Worm (Caenorhabditis elegans): ENCODE results near the gene tcer-1.
"Not testable (repeated sequence)": the region's sequence is repeated elsewhere in the genome, so short reads cannot be mapped to it uniquely, and the experiment has no call there.

tcer-1 gene

ce11 chrII:7053001-7053400 is 3.1 kb upstream of the tcer-1 start, which contains the start of gene ZK1127.13:
ZK1127.13 (plus strand) TSS chrII:7053301.
- no peak for TF ChIP-seq spr-1 (tag; optimal IDR thresholded peaks at IDR 0.05)
- TF ChIP-seq daf-8 (GFP tag; IDR thresholded peaks at IDR 0.05) = no peak
- TF ChIP-seq saeg-2 (GFP tag; IDR thresholded peaks at IDR 0.05) = no peak
- TF ChIP-seq daf-16 (GFP tag; optimal IDR thresholded peaks at IDR 0.05) = no peak
- TF ChIP-seq daf-16 (tag; optimal IDR thresholded peaks at IDR 0.05) = no peak

- TF ChIP-seq lin-38 (GFP tag; IDR thresholded peaks at IDR 0.05) = 0 out of 2 replicates have a peak, but pooled peaks have one; percentile 28
- TF ChIP-seq Y105C5A.15 (GFP tag; IDR thresholded peaks at IDR 0.05) = no peak
Observed at ce11 chrII:7051778-7052177, 1.9 kb upstream of the tcer-1 start, which contains the start of gene ZK1127.12. ZK1127.12 (plus strand) TSS chrII:7052078.

ce11 chrII:7049470-7049869 is 401 bp downstream of the tcer-1 start:
- peak; percentile 35; the same call in 1 of the 2 replicates for TF ChIP-seq lin-38 (GFP tag; IDR thresholded peaks at IDR 0.05)
- peak; percentile 72 for TF ChIP-seq egl-43 (GFP tag; IDR thresholded peaks at IDR 0.05)
- TF ChIP-seq lim-7 (GFP tag; IDR thresholded peaks at IDR 0.05) = 0 out of 2 replicates have a peak, but pooled peaks have one; percentile 10
- peak in 1 of 2 experiments; percentile 19 for TF ChIP-seq unc-62 (GFP tag; optimal IDR thresholded peaks at IDR 0.05 in 1 of 2)
- no peak for TF ChIP-seq unc-62 (tag; optimal IDR thresholded peaks at IDR 0.05)
- TF ChIP-seq set-16 (GFP tag; IDR thresholded peaks at IDR 0.05) = peak; percentile 78
- TF ChIP-seq sdz-12 (GFP tag; optimal IDR thresholded peaks at IDR 0.05) = no peak
- no peak for TF ChIP-seq nhr-48 (tag; optimal IDR thresholded peaks at IDR 0.05)

ce11 chrII:7042090-7042489 is 7.8 kb downstream of the tcer-1 start:
- TF ChIP-seq hmg-1.1 (GFP tag; IDR thresholded peaks at IDR 0.05) (peak; percentile 48; the same call in 1 of the 2 replicates), madf-5 (GFP tag; IDR thresholded peaks at IDR 0.05) (peak; percentile 38 to 92; a peak in 3 of 4 replicates), snpc-1.2 (GFP tag; IDR thresholded peaks at IDR 0.05) (peak; percentile 78), tra-1 (GFP tag; IDR thresholded peaks at IDR 0.05) (peak; percentile 80), php-3 (GFP tag; IDR thresholded peaks at IDR 0.05) (peak; percentile 52; the same call in 1 of the 2 replicates), saeg-2 (GFP tag; IDR thresholded peaks at IDR 0.05) (0 out of 2 replicates have a peak, but pooled peaks have one; percentile 15), D1046.2 (GFP tag; IDR thresholded peaks at IDR 0.05) (peak; percentile 74; the same call in 1 of the 2 replicates), lin-1 (GFP tag; IDR thresholded peaks at IDR 0.05) (peak; percentile 58; the same call in 1 of the 2 replicates), Y105C5A.15 (GFP tag; IDR thresholded peaks at IDR 0.05) (peak; percentile 81), arid-1 (GFP tag; conservative IDR thresholded peaks at IDR 0.05) (peak; percentile 75), Y48G9A.11 (GFP tag; IDR thresholded peaks at IDR 0.05) (peak; percentile 81), lim-7 (GFP tag; IDR thresholded peaks at IDR 0.05) (peak; percentile 79), set-16 (GFP tag; IDR thresholded peaks at IDR 0.05) (0 out of 2 replicates have a peak, but pooled peaks have one; percentile 13), dmd-6 (GFP tag; IDR thresholded peaks at IDR 0.05) (peak; percentile 29; the same call in 1 of the 2 replicates), dmd-8 (GFP tag; IDR thresholded peaks at IDR 0.05) (peak; percentile 96), lin-29 (GFP tag; IDR thresholded peaks at IDR 0.05) (0 out of 2 replicates have a peak, but pooled peaks have one; percentile 30), mdt-29 (GFP tag; IDR thresholded peaks at IDR 0.05) (peak; percentile 70), egl-43 (GFP tag; IDR thresholded peaks at IDR 0.05) (peak; percentile 90), lin-38 (GFP tag; IDR thresholded peaks at IDR 0.05) (peak; percentile 82), vab-7 (GFP tag; IDR thresholded peaks at IDR 0.05) (peak; percentile 69), pha-4 (GFP tag; IDR thresholded peaks at IDR 0.05) (peak; percentile 87), F44E2.7 (GFP tag; IDR thresholded peaks at IDR 0.05) (peak; percentile 91; the same call in 1 of the 2 replicates), mes-2 (tag; optimal IDR thresholded peaks at IDR 0.05; ENCODE audit: poor library complexity, severe bottlenecking) (peak; percentile 3), ctbp-1 (GFP tag; IDR thresholded peaks at IDR 0.05) (peak; percentile 73), F26F4.8 (GFP tag; conservative IDR thresholded peaks at IDR 0.05) (peak; percentile 95), daf-8 (GFP tag; IDR thresholded peaks at IDR 0.05) (0 out of 2 replicates have a peak, but pooled peaks have one; percentile 61), ceh-20 (GFP tag; IDR thresholded peaks at IDR 0.05) (peak; percentile 24; the same call in 1 of the 2 replicates), zfp-3 (GFP tag; conservative IDR thresholded peaks at IDR 0.05) (peak; percentile 46; the same call in 1 of the 2 replicates), Y75B8A.6 (GFP tag; IDR thresholded peaks at IDR 0.05) (0 out of 2 replicates have a peak, but pooled peaks have one; percentile 15), nhr-41 (GFP tag; IDR thresholded peaks at IDR 0.05) (peak; percentile 60; the same call in 1 of the 2 replicates), T26A8.4 (GFP tag; IDR thresholded peaks at IDR 0.05) (peak; percentile 73), nhr-42 (GFP tag; IDR thresholded peaks at IDR 0.05) (peak; percentile 58; the same call in 1 of the 2 replicates)
- TF ChIP-seq pha-4 (tag; optimal IDR thresholded peaks at IDR 0.05) = not testable (repeated sequence)

Measured in whole organism, L4 larva.